Worm (Caenorhabditis elegans) whole organism, mixed stage, embryonic: Measurements from ENCODE around the gene twk-45.

Experiments used
- blmp-1 ChIP-seq: fragments of 150-350 bp; optimal IDR thresholded peaks from 2 replicates; lab custom pipeline; 2014; ENCODE audit warnings: missing biosample characterization, missing genetic modification characterization
- elt-1 ChIP-seq: sonication (generic microtip); optimal IDR thresholded peaks from 2 replicates; lab custom pipeline; 2017; ENCODE audit warnings: missing genetic modification characterization, mild to moderate bottlenecking, missing compliant biosample characterization, antibody characterized with exemption, moderate library complexity, borderline replicate concordance; ENCODE audit not compliant: insufficient read depth
- lin-32 ChIP-seq: fragments of 200-800 bp; sonication (Bioruptor generic); optimal IDR thresholded peaks from 2 replicates; lab custom pipeline; 2018; ENCODE audit warnings: mild to moderate bottlenecking, missing genetic modification characterization, missing compliant biosample characterization
- nhr-12 ChIP-seq: fragments of 150-350 bp; optimal IDR thresholded peaks from 2 replicates; lab custom pipeline; 2014; ENCODE audit warnings: missing biosample characterization, missing genetic modification characterization
- unc-39 ChIP-seq: fragments of 150-350 bp; optimal IDR thresholded peaks from 2 replicates; lab custom pipeline; 2014; ENCODE audit warnings: missing biosample characterization, missing genetic modification characterization
- unc-62 ChIP-seq: fragments of 150-350 bp; optimal IDR thresholded peaks from 2 replicates; lab custom pipeline; 2014; ENCODE audit warnings: missing biosample characterization, missing genetic modification reagents, missing genetic modification characterization
- ztf-11 ChIP-seq: fragments of 150-350 bp; optimal IDR thresholded peaks from 2 replicates; lab custom pipeline; 2014; ENCODE audit warnings: missing biosample characterization, missing genetic modification characterization

DNA sequence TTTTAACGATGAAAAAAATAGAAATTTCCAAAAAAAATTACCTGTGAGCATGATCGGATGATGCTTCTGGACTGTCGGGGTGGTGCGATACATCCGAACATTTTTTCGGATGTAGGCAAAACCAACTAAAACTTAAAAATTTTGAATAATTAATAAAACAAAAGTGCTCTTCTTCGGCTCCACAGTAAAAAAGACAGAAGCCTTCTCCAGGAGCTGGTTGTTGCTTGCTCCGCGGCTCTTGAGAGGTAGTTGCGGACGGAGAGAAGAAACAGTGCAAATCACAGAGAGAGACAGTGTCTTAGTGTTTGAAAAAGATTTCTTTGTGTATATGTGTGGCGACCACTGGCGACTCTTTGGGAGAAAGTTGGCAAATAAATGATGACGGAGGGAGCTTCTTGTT, 45.4 kb downstream of the twk-45 start, which contains the start of gene gldi-9:
- TF ChIP-seq ztf-11 (no peak), elt-1 (tag; lab: Kevin White, UChicago) (no peak), nhr-12 (tag; lab: Kevin White, UChicago) (no peak), lin-32 (GFP tag; lab: Kevin White, UChicago) (no peak), unc-39 (tag; lab: Kevin White, UChicago) (no peak), blmp-1 (tag; lab: Kevin White, UChicago) (no peak), unc-62 (GFP tag; lab: Kevin White, UChicago) (no peak)
